Worm (Caenorhabditis elegans) whole organism, L3 larva: Measurements from ENCODE around the gene abhd-3.2.

Source experiments
- R02D3.7 ChIP-seq: fragments of 150-350 bp; optimal IDR thresholded peaks from 2 replicates; lab custom pipeline; 2014; ENCODE audit warnings: missing biosample characterization, missing genetic modification characterization
- aly-2 ChIP-seq: fragments of 150-350 bp; optimal IDR thresholded peaks from 2 replicates; lab custom pipeline; 2014; ENCODE audit warnings: missing biosample characterization, missing genetic modification characterization
- ama-1 ChIP-seq: fragments of 150-350 bp; optimal IDR thresholded peaks from 2 replicates; lab custom pipeline; 2018
- daf-12 ChIP-seq: fragments of 150-350 bp; optimal IDR thresholded peaks from 2 replicates; lab custom pipeline; 2014; ENCODE audit warnings: missing biosample characterization, missing genetic modification reagents, missing genetic modification characterization
- egl-5 ChIP-seq: fragments of 150-350 bp; optimal IDR thresholded peaks from 2 replicates; lab custom pipeline; 2017; ENCODE audit warnings: missing biosample characterization, missing genetic modification reagents, missing genetic modification characterization, inconsistent platforms
- eor-1 ChIP-seq, 2 experiments: fragments of 150-350 bp; optimal IDR thresholded peaks; 2 replicates each; lab custom pipeline; 2014 to 2018; ENCODE audit warnings: missing biosample characterization in 2 of 2, missing genetic modification characterization in 2 of 2
- fkh-10 ChIP-seq: sonication (generic microtip); optimal IDR thresholded peaks from 2 replicates; lab custom pipeline; 2017; ENCODE audit warnings: missing biosample characterization, missing genetic modification reagents, missing genetic modification characterization
- fkh-2 ChIP-seq: fragments of 150-350 bp; optimal IDR thresholded peaks from 2 replicates; lab custom pipeline; 2014; ENCODE audit warnings: missing biosample characterization, missing genetic modification reagents, missing genetic modification characterization
- fos-1 ChIP-seq: fragments of 150-350 bp; optimal IDR thresholded peaks from 2 replicates; lab custom pipeline; 2014; ENCODE audit warnings: missing biosample characterization, missing genetic modification characterization
- hmg-11 ChIP-seq: sonication (generic microtip); optimal IDR thresholded peaks from 2 replicates; lab custom pipeline; 2016; ENCODE audit warnings: missing genetic modification characterization, missing compliant biosample characterization
- lin-39 ChIP-seq: fragments of 150-350 bp; optimal IDR thresholded peaks from 2 replicates; lab custom pipeline; 2018; ENCODE audit warnings: missing biosample characterization, missing genetic modification reagents, missing genetic modification characterization
- lsy-12 ChIP-seq: sonication (generic microtip); optimal IDR thresholded peaks from 2 replicates; lab custom pipeline; 2016; ENCODE audit warnings: mild to moderate bottlenecking, missing genetic modification characterization, missing compliant biosample characterization
- mdl-1 ChIP-seq: fragments of 150-350 bp; optimal IDR thresholded peaks from 2 replicates; lab custom pipeline; 2014; ENCODE audit warnings: missing biosample characterization, missing genetic modification characterization
- mml-1 ChIP-seq: fragments of 150-350 bp; sonication (generic microtip); optimal IDR thresholded peaks from 3 replicates; lab custom pipeline; 2014; ENCODE audit warnings: missing biosample characterization, missing genetic modification characterization
- nfya-1 ChIP-seq: sonication (generic microtip); optimal IDR thresholded peaks from 2 replicates; lab custom pipeline; 2017; ENCODE audit warnings: missing genetic modification characterization, mild to moderate bottlenecking, missing compliant biosample characterization, antibody characterized with exemption, moderate library complexity; ENCODE audit not compliant: insufficient read depth
- nhr-12 ChIP-seq: fragments of 150-350 bp; optimal IDR thresholded peaks from 2 replicates; lab custom pipeline; 2014; ENCODE audit warnings: missing biosample characterization, missing genetic modification characterization
- nhr-237 ChIP-seq: fragments of 150-350 bp; optimal IDR thresholded peaks from 2 replicates; lab custom pipeline; 2014; ENCODE audit warnings: missing biosample characterization, missing genetic modification characterization
- nhr-25 ChIP-seq: sonication (generic microtip); optimal IDR thresholded peaks from 2 replicates; lab custom pipeline; 2017; ENCODE audit warnings: missing biosample characterization, missing genetic modification characterization
- nhr-28 ChIP-seq: fragments of 150-350 bp; optimal IDR thresholded peaks from 2 replicates; lab custom pipeline; 2014; ENCODE audit warnings: missing biosample characterization, missing genetic modification characterization
- nhr-77 ChIP-seq: fragments of 150-350 bp; optimal IDR thresholded peaks from 2 replicates; lab custom pipeline; 2014; ENCODE audit warnings: missing biosample characterization, missing genetic modification characterization
- pha-4 ChIP-seq: fragments of 150-350 bp; optimal IDR thresholded peaks from 2 replicates; lab custom pipeline; 2014; ENCODE audit warnings: missing biosample characterization, missing genetic modification reagents, missing genetic modification characterization
- sea-2 ChIP-seq: fragments of 150-350 bp; sonication (generic microtip); optimal IDR thresholded peaks from 4 replicates; lab custom pipeline; 2014; ENCODE audit warnings: missing biosample characterization, missing genetic modification reagents, missing genetic modification characterization
- skn-1 ChIP-seq: fragments of 150-350 bp; optimal IDR thresholded peaks from 2 replicates; lab custom pipeline; 2014; ENCODE audit warnings: missing biosample characterization, missing genetic modification characterization
- tbx-2 ChIP-seq: sonication (generic microtip); optimal IDR thresholded peaks from 2 replicates; lab custom pipeline; 2016; ENCODE audit warnings: mild to moderate bottlenecking, missing genetic modification characterization, missing compliant biosample characterization
- unc-39 ChIP-seq: sonication (generic microtip); optimal IDR thresholded peaks from 4 replicates; lab custom pipeline; 2017; ENCODE audit warnings: missing biosample characterization, missing genetic modification characterization
- ztf-11 ChIP-seq: fragments of 150-350 bp; optimal IDR thresholded peaks from 2 replicates; lab custom pipeline; 2014; ENCODE audit warnings: missing biosample characterization, missing genetic modification characterization
- ztf-4 ChIP-seq: fragments of 150-350 bp; optimal IDR thresholded peaks from 2 replicates; lab custom pipeline; 2014; ENCODE audit warnings: missing biosample characterization, missing genetic modification characterization

Gene abhd-3.2

DNA sequence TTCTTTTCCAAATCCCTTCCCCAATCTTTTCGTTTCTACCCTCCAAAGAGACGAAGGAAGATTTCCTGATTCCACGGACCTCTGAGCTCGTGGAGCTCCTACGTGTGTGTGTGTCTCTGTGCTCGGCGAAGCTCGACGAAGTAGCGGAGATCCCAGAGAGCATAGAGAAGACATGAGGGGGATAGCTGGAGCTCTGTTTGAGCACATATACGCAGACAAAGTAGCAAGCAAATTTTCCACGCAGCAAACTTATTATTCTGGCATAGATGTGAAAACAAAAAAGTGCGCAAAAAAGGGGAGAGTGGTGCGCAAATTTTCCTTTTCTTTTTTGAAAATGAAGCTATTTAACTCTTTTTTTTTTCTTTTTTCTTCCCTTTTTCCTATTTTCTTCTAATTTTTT is 44.9 kb downstream of the abhd-3.2 start:
- TF ChIP-seq tbx-2 (tag; lab: Kevin White, UChicago) (no peak), daf-12 (tag; lab: Kevin White, UChicago) (no peak), lin-39 (peak; percentile 36), nhr-237 (tag; lab: Kevin White, UChicago) (no peak), R02D3.7 (tag; lab: Kevin White, UChicago) (no peak), aly-2 (tag; lab: Kevin White, UChicago) (no peak), unc-39 (tag; lab: Kevin White, UChicago) (no peak), hmg-11 (tag; lab: Kevin White, UChicago) (peak; percentile 53), nfya-1 (tag; lab: Kevin White, UChicago) (peak; percentile 55), nhr-77 (tag; lab: Kevin White, UChicago) (no peak), fkh-10 (GFP tag; lab: Kevin White, UChicago) (peak; percentile 69), nhr-25 (tag; lab: Kevin White, UChicago) (no peak), skn-1 (tag; lab: Kevin White, UChicago) (no peak), ama-1 (lab: Kevin White, UChicago) (no peak), pha-4 (no peak), mml-1 (tag; lab: Kevin White, UChicago) (no peak)

DNA sequence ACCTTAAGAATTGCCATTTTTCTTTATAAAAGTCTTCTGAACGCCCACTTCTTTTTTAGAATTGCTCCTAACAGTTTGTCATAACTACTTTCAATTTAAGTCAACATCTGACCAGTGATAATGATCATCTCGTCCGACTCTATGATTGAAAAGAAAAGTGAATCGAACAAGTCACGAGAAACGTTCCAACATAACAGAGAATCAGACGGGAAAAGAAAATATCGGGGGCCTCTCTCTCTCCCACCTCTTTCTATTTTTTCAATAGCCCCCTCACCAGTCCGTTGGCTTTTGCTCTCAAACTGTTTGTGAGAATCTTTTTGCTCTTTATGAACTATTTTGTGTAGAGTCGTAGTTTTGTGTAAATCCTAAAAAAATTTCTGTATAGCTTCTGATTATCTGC is 50.2 kb downstream of the abhd-3.2 start:
- no peak for TF ChIP-seq mdl-1 (tag; lab: Kevin White, UChicago)
- no peak for TF ChIP-seq egl-5
- peak; percentile 69 for TF ChIP-seq pha-4

- TF ChIP-seq ama-1 (lab: Kevin White, UChicago), result no peak
- TF ChIP-seq aly-2 (tag; lab: Kevin White, UChicago), result no peak
- TF ChIP-seq hmg-11 (tag; lab: Kevin White, UChicago), result no peak
- no peak for TF ChIP-seq unc-39 (tag; lab: Kevin White, UChicago)
- no peak for TF ChIP-seq mdl-1 (tag; lab: Kevin White, UChicago)
- no peak for TF ChIP-seq fkh-2
- TF ChIP-seq nhr-12, result no peak
- TF ChIP-seq sea-2 (GFP tag; lab: Kevin White, UChicago), result no peak
- no peak for TF ChIP-seq eor-1 (tag; optimal IDR thresholded peaks at IDR 0.05; lab: Kevin White, UChicago)
- no peak for TF ChIP-seq lsy-12
- no peak for TF ChIP-seq pha-4
- TF ChIP-seq nhr-28 (tag; lab: Kevin White, UChicago), result no peak
- TF ChIP-seq skn-1 (tag; lab: Kevin White, UChicago), result no peak
- no peak for TF ChIP-seq fos-1 (tag; lab: Kevin White, UChicago)
- TF ChIP-seq ztf-11 (tag; lab: Kevin White, UChicago), result no peak
- no peak for TF ChIP-seq ztf-4 (tag; lab: Kevin White, UChicago)
- TF ChIP-seq daf-12 (tag; lab: Kevin White, UChicago), result no peak
Observed at ce11 chrX:926125-926524, 51.7 kb downstream of the abhd-3.2 start.
